Fruit fly (Drosophila melanogaster): ENCODE measurements around the gene Rh5.

dm6 chr2L:12001132-12001531 is 6.8 kb upstream of the Rh5 start:
- no peak for TF ChIP-seq insv (optimal IDR thresholded peaks at IDR 0.05)
- TF ChIP-seq Sin3A (optimal IDR thresholded peaks at IDR 0.05): no peak
- no peak for TF ChIP-seq h (optimal IDR thresholded peaks at IDR 0.05)
- no peak for TF ChIP-seq psq (optimal IDR thresholded peaks at IDR 0.05)
